Fruit fly (Drosophila melanogaster): Measurements from ENCODE around the gene CG14420.

CG14420 gene

DNA sequence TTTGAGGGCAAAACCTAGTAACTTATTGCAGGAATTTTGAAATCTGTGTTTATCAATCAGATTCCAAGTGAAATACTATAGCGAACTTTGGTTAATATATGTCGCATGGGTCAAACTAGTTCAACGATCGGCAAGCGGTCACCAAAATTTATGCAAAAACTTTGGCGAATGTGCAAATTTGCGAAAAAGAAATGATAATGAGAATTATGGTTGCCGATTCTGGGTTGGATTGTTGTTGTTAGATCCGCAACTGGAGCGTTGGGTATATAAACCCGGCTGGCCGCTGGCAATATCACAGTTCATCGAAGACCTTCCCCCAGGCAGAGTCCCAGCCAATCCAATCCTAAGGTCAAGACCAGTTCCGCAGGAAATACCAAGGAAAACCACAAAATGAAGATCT lies 4.4 kb downstream of the CG14420 start, which contains the start of gene CG14422:
Gene CG14422, plus strand, starts transcription at position 301 of the 400 bp plus-strand sequence.
- no peak for TF ChIP-seq CG13204 (GFP tag; optimal IDR thresholded peaks at IDR 0.05)
- no peak for TF ChIP-seq CG17806 (tag; optimal IDR thresholded peaks at IDR 0.05)
- TF ChIP-seq CG8301 (tag; optimal IDR thresholded peaks at IDR 0.05): no peak
- no peak for TF ChIP-seq CG34367 (tag; optimal IDR thresholded peaks at IDR 0.05)
- no peak for TF ChIP-seq D1 (tag; optimal IDR thresholded peaks at IDR 0.05)
- TF ChIP-seq CG14655 (GFP tag; optimal IDR thresholded peaks at IDR 0.05): no peak
- TF ChIP-seq CG32121 (GFP tag; IDR thresholded peaks at IDR 0.05): no peak
- TF ChIP-seq EcR (GFP tag; optimal IDR thresholded peaks at IDR 0.05): no peak
- TF ChIP-seq rn (GFP tag; IDR thresholded peaks at IDR 0.05): no peak
- TF ChIP-seq CG15710 (tag; optimal IDR thresholded peaks at IDR 0.05): no peak
- no peak for TF ChIP-seq CG10348 (GFP tag; IDR thresholded peaks at IDR 0.05)
- no peak for TF ChIP-seq CG9948 (tag; optimal IDR thresholded peaks at IDR 0.05)
- no peak for TF ChIP-seq CG8159 (tag; optimal IDR thresholded peaks at IDR 0.05)
- TF ChIP-seq CG12605 (GFP tag; IDR thresholded peaks at IDR 0.05): no peak
- no peak for TF ChIP-seq Pif1A (GFP tag; optimal IDR thresholded peaks at IDR 0.05)
- no peak for TF ChIP-seq CG4496 (GFP tag; IDR thresholded peaks at IDR 0.05)

- TF ChIP-seq CG17806 (tag; optimal IDR thresholded peaks at IDR 0.05) (no peak), CG10348 (GFP tag; IDR thresholded peaks at IDR 0.05) (no peak), CG14655 (GFP tag; optimal IDR thresholded peaks at IDR 0.05) (no peak), Ets98B (GFP tag; IDR thresholded peaks at IDR 0.05) (no peak), CG9948 (tag; optimal IDR thresholded peaks at IDR 0.05) (no peak), CG8159 (tag; optimal IDR thresholded peaks at IDR 0.05) (no peak), CG12605 (GFP tag; IDR thresholded peaks at IDR 0.05) (no peak), CG15710 (tag; optimal IDR thresholded peaks at IDR 0.05) (no peak), CG8301 (tag; optimal IDR thresholded peaks at IDR 0.05) (no peak), fd96Ca (GFP tag; IDR thresholded peaks at IDR 0.05) (no peak)
Measured at dm6 chrX:2945103-2945502, 6.4 kb downstream of the CG14420 start, which contains the start of gene CG14423. TSS of gene CG14423 (plus strand) at chrX:2945403.

dm6 chrX:2946794-2947193 lies 8.1 kb downstream of the CG14420 start, which contains the start of gene CG17959:
TSS of gene CG17959 (plus strand) at chrX:2947094.
- TF ChIP-seq CG13204 (GFP tag; optimal IDR thresholded peaks at IDR 0.05) (no peak), CG10348 (GFP tag; IDR thresholded peaks at IDR 0.05) (no peak), CG4496 (GFP tag; IDR thresholded peaks at IDR 0.05) (no peak), CG9948 (tag; optimal IDR thresholded peaks at IDR 0.05) (no peak), D1 (tag; optimal IDR thresholded peaks at IDR 0.05) (no peak), Ets98B (GFP tag; IDR thresholded peaks at IDR 0.05) (no peak), CG14655 (GFP tag; optimal IDR thresholded peaks at IDR 0.05) (no peak), fd96Ca (GFP tag; IDR thresholded peaks at IDR 0.05) (no peak), CG32121 (GFP tag; IDR thresholded peaks at IDR 0.05) (no peak), Pif1B (GFP tag; optimal IDR thresholded peaks at IDR 0.05) (no peak), EcR (GFP tag; optimal IDR thresholded peaks at IDR 0.05) (no peak), CG15710 (tag; optimal IDR thresholded peaks at IDR 0.05) (no peak)

DNA sequence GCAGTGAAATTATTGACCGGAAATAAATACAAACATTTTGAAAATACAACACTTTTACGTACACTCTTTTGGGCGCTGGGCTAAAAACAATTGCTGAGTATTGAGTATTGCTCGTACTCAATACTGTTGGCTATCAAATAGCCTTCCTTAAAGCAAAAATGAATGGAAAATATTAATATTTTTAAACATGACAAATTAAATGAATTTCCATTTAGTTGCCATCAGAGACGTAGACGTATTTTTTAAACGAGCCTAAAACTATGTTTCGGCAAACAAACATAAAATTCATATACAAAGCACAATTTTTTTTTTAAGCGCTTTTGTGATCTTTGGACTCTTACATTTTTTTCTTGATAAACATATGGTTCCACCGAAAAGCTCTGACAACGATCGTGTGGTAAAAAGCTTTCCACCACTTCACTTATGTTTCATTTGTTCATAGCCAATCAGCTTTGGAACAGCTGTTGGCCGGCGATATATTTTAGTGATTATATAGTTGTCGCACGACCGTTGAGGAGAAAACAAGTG lies 9.0 kb downstream of the CG14420 start, which contains the start of gene CG3603:
Gene CG3603, plus strand, starts transcription at position 490 of the 528 bp plus-strand sequence.
- TF ChIP-seq Pif1B (GFP tag; optimal IDR thresholded peaks at IDR 0.05): peak; percentile 78
- TF ChIP-seq CG9948 (tag; optimal IDR thresholded peaks at IDR 0.05): no peak
- peak; percentile 44; the same call in 1 of the 3 replicates for TF ChIP-seq fd96Ca (GFP tag; IDR thresholded peaks at IDR 0.05)
- TF ChIP-seq EcR (GFP tag; optimal IDR thresholded peaks at IDR 0.05): no peak
- peak; percentile 37 for TF ChIP-seq CG15710 (tag; optimal IDR thresholded peaks at IDR 0.05)
- TF ChIP-seq CG4496 (GFP tag; IDR thresholded peaks at IDR 0.05): peak; percentile 81
- peak; percentile 81 for TF ChIP-seq Snoo (tag; optimal IDR thresholded peaks at IDR 0.05)
- peak; percentile 87 for TF ChIP-seq Pif1A (GFP tag; optimal IDR thresholded peaks at IDR 0.05)
- peak; percentile 61 for TF ChIP-seq CG8159 (tag; optimal IDR thresholded peaks at IDR 0.05)
- TF ChIP-seq Ets98B (GFP tag; IDR thresholded peaks at IDR 0.05): peak; percentile 75
- TF ChIP-seq CG10348 (GFP tag; IDR thresholded peaks at IDR 0.05): no peak
- TF ChIP-seq CG12605 (GFP tag; IDR thresholded peaks at IDR 0.05): peak; percentile 83
- peak; percentile 66 for TF ChIP-seq CG8301 (tag; optimal IDR thresholded peaks at IDR 0.05)
- TF ChIP-seq rn (GFP tag; IDR thresholded peaks at IDR 0.05): no peak
- peak; percentile 78 for TF ChIP-seq CG14655 (GFP tag; optimal IDR thresholded peaks at IDR 0.05)
- TF ChIP-seq gl (tag; optimal IDR thresholded peaks at IDR 0.05): peak; percentile 82
- TF ChIP-seq D1 (tag; optimal IDR thresholded peaks at IDR 0.05): peak; percentile 26
- peak; percentile 69 for TF ChIP-seq CG13204 (GFP tag; optimal IDR thresholded peaks at IDR 0.05)
- peak; percentile 55 for TF ChIP-seq CG17806 (tag; optimal IDR thresholded peaks at IDR 0.05)
- peak; percentile 77 for TF ChIP-seq CG34367 (tag; optimal IDR thresholded peaks at IDR 0.05)
- TF ChIP-seq CG32121 (GFP tag; IDR thresholded peaks at IDR 0.05): peak; percentile 73

DNA sequence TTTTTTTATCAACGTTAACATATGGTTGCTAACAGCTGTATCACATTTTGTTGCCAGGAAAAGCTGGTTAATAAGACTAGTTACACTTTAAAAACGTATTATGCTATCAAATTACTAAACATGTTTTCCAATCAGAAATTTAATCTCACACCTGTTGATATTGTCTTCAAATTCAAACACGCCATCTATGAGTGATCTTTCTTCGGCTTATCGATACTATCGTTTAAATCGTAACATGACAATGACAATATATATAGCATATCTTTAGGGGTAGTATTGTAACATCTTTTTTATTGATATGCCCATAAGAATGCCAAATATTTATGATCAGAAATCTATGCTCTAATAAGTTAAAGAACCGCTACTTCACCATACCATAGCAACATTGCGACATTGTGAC lies 10.5 kb downstream of the CG14420 start:
- TF ChIP-seq Snoo (tag; optimal IDR thresholded peaks at IDR 0.05): no peak
- no peak for TF ChIP-seq D1 (tag; optimal IDR thresholded peaks at IDR 0.05)
- no peak for TF ChIP-seq fd96Ca (GFP tag; IDR thresholded peaks at IDR 0.05)
- no peak for TF ChIP-seq CG9948 (tag; optimal IDR thresholded peaks at IDR 0.05)
- no peak for TF ChIP-seq gl (tag; optimal IDR thresholded peaks at IDR 0.05)
- no peak for TF ChIP-seq Pif1B (GFP tag; optimal IDR thresholded peaks at IDR 0.05)
- no peak for TF ChIP-seq CG8159 (tag; optimal IDR thresholded peaks at IDR 0.05)
- TF ChIP-seq Pif1A (GFP tag; optimal IDR thresholded peaks at IDR 0.05): no peak
- TF ChIP-seq CG32121 (GFP tag; IDR thresholded peaks at IDR 0.05): no peak
- no peak for TF ChIP-seq CG34367 (tag; optimal IDR thresholded peaks at IDR 0.05)
- TF ChIP-seq rn (GFP tag; IDR thresholded peaks at IDR 0.05): no peak
- TF ChIP-seq Ets98B (GFP tag; IDR thresholded peaks at IDR 0.05): no peak
- no peak for TF ChIP-seq CG15710 (tag; optimal IDR thresholded peaks at IDR 0.05)
- no peak for TF ChIP-seq CG17806 (tag; optimal IDR thresholded peaks at IDR 0.05)

DNA sequence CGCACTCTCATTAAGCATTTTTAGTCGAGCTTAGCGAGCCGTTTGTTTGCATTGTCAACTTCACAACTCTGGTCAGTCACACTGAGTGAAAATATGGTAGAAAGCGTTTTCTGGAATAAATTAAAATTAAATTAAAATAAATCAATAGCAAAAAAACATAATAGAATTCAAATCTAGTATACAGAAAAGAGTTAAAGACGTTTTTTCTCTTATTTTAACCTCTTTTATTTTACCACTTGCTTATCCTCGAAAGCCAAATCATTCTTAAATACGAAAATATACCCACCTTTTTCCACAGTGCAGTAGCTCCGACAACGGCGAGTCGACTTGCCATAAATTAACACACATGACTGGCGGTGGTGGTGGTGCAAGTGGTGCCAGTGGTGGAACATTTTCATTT lies 13.0 kb downstream of the CG14420 start:
- TF ChIP-seq CG12605 (GFP tag; IDR thresholded peaks at IDR 0.05): no peak
- no peak for TF ChIP-seq CG17806 (tag; optimal IDR thresholded peaks at IDR 0.05)
- TF ChIP-seq Ets98B (GFP tag; IDR thresholded peaks at IDR 0.05): 0 out of 2 replicates have a peak, but pooled peaks have one; percentile 12
- TF ChIP-seq CG8159 (tag; optimal IDR thresholded peaks at IDR 0.05): peak; percentile 9
- no peak for TF ChIP-seq CG9948 (tag; optimal IDR thresholded peaks at IDR 0.05)
- TF ChIP-seq CG34367 (tag; optimal IDR thresholded peaks at IDR 0.05): no peak
- no peak for TF ChIP-seq Pif1B (GFP tag; optimal IDR thresholded peaks at IDR 0.05)
- no peak for TF ChIP-seq CG8301 (tag; optimal IDR thresholded peaks at IDR 0.05)
- TF ChIP-seq CG4496 (GFP tag; IDR thresholded peaks at IDR 0.05): no peak

All from whole organism, pupa.